Worm (Caenorhabditis elegans) whole organism, L4/young adult: ENCODE measurements around the gene fbxa-14.

ENCODE experiments used
- W03F9.2 ChIP-seq: fragments of 150-350 bp; optimal IDR thresholded peaks from 2 replicates; lab custom pipeline; 2014; ENCODE audit warnings: missing biosample characterization, missing genetic modification characterization
- dao-5 ChIP-seq: sonication (generic microtip); optimal IDR thresholded peaks from 2 replicates; lab custom pipeline; 2016; ENCODE audit warnings: missing genotype, missing genetic modification characterization, moderate library complexity, missing compliant biosample characterization

DNA sequence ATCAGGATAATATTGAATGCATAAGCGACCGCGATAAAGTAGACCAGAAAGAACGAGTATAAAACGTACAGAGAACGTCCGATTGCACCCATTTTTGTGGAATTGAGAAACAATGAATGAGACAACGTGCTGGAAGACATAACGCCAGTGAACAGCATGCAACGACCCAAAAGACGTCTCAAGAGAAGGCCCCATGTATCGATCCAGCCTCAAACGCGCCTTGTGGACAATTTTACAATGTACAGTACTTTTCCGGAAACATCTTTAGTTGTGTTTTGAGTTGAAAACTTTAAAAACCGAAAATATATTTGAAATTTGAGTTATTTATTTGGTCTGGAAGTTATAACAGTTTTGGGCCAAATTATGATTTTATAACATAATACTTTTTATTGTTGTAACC is 26.3 kb upstream of the fbxa-14 start, which contains the start of gene Y82E9BL.3:
- TF ChIP-seq W03F9.2 (tag; lab: Kevin White, UChicago) (no peak), dao-5 (tag; lab: Kevin White, UChicago) (no peak)
